Fruit fly (Drosophila melanogaster): ENCODE results near the gene GATAe.

The GATAe gene

DNA sequence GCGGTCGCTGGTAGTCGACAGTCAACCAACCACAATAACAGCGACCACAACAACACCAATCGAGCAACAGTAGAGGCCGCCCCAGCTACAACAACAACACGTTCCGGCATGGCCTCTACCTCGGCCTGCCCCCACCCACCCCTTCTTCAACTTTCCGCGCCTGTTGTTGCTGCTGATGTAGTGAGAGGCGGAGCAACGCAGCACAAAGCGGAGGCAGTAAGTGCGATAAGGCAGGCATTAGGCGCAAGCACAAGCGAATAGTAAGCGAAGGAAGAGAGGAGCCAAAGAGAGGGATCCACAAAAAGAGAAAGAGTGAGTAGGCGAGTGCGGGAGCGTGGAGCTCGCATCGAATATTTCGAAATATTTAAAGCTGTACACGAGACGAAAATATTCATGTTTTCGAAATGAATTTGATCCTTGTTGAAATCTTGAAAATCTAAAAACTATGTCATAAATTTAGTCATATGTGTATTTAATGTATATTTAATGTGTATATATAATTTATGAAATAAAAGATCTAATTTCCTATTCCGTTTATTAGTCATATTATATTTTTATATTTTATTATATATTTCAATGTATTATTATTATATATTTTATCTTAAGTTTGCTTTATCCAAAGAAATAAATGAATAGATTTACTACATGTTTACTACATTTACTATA, 15.6 kb upstream of the GATAe start (continued):
- no peak for TF ChIP-seq lilli (GFP tag; optimal IDR thresholded peaks at IDR 0.05)
- TF ChIP-seq CG9876 (GFP tag; optimal IDR thresholded peaks at IDR 0.05), result no peak
- TF ChIP-seq lov (optimal IDR thresholded peaks at IDR 0.05), result no peak
- no peak for TF ChIP-seq lov (GFP tag; IDR thresholded peaks at IDR 0.05)
- TF ChIP-seq kay (GFP tag; optimal IDR thresholded peaks at IDR 0.05), result no peak
- TF ChIP-seq CG10979 (tag; optimal IDR thresholded peaks at IDR 0.05), result peak; percentile 0
- no peak for TF ChIP-seq CG2120 (GFP tag; optimal IDR thresholded peaks at IDR 0.05)
- TF ChIP-seq CG9932 (GFP tag; IDR thresholded peaks at IDR 0.05), result no peak
- no peak for TF ChIP-seq dati (GFP tag; IDR thresholded peaks at IDR 0.05)
- no peak for TF ChIP-seq ATbp (GFP tag; optimal IDR thresholded peaks at IDR 0.05)
- no peak for TF ChIP-seq fd64A (GFP tag; optimal IDR thresholded peaks at IDR 0.05)
- TF ChIP-seq CG34224 (GFP tag; IDR thresholded peaks at IDR 0.05; ENCODE audit: partially characterized antibody), result no peak; the same call in 1 of the 3 replicates
- TF ChIP-seq ttk (GFP tag; IDR thresholded peaks at IDR 0.05), result no peak
- TF ChIP-seq CG4820 (GFP tag; optimal IDR thresholded peaks at IDR 0.05), result no peak
- no peak for TF ChIP-seq CG7786 (GFP tag; optimal IDR thresholded peaks at IDR 0.05)
- no peak for TF ChIP-seq CG15073 (GFP tag; optimal IDR thresholded peaks at IDR 0.05)
- TF ChIP-seq zf30C (GFP tag; optimal IDR thresholded peaks at IDR 0.05), result no peak
- no peak for TF ChIP-seq Hr39 (optimal IDR thresholded peaks at IDR 0.05)
- no peak for TF ChIP-seq D19A (tag; optimal IDR thresholded peaks at IDR 0.05)
- no peak for TF ChIP-seq CG8478 (optimal IDR thresholded peaks at IDR 0.05)
- TF ChIP-seq jigr1 (GFP tag; IDR thresholded peaks at IDR 0.05), result no peak
- TF ChIP-seq CG14441 (GFP tag; IDR thresholded peaks at IDR 0.05), result no peak
- TF ChIP-seq pzg (GFP tag; optimal IDR thresholded peaks at IDR 0.05), result no peak
- TF ChIP-seq sens (GFP tag), result no peak
- no peak for TF ChIP-seq Sry-δ (GFP tag; optimal IDR thresholded peaks at IDR 0.05)
- no peak for TF ChIP-seq tap (tag; optimal IDR thresholded peaks at IDR 0.05)
- TF ChIP-seq Dip2 (GFP tag; IDR thresholded peaks at IDR 0.05), result no peak
- TF ChIP-seq CG34422 (GFP tag; IDR thresholded peaks at IDR 0.05), result peak; percentile 11; the same call in 1 of the 3 replicates
- TF ChIP-seq Xbp1 (GFP tag; optimal IDR thresholded peaks at IDR 0.05), result no peak
- no peak for TF ChIP-seq Hr51 (GFP tag; optimal IDR thresholded peaks at IDR 0.05)
- no peak for TF ChIP-seq pita (GFP tag; optimal IDR thresholded peaks at IDR 0.05)
- 0 out of 2 replicates have a peak, but pooled peaks have one; percentile 17 for TF ChIP-seq Xrp1 (GFP tag; IDR thresholded peaks at IDR 0.05)
- no peak for TF ChIP-seq gt (GFP tag; IDR thresholded peaks at IDR 0.05)
- TF ChIP-seq CG17328 (GFP tag; IDR thresholded peaks at IDR 0.05), result no peak
- TF ChIP-seq sima (GFP tag; optimal IDR thresholded peaks at IDR 0.05), result no peak
- TF ChIP-seq insv (GFP tag; optimal IDR thresholded peaks at IDR 0.05), result no peak
- TF ChIP-seq CG17359 (tag; optimal IDR thresholded peaks at IDR 0.05), result no peak
- TF ChIP-seq CG5953 (GFP tag; IDR thresholded peaks at IDR 0.05), result no peak
- TF ChIP-seq CG11247 (GFP tag; IDR thresholded peaks at IDR 0.05), result no peak
- TF ChIP-seq bcd (GFP tag; optimal IDR thresholded peaks at IDR 0.05), result no peak
- no peak for TF ChIP-seq bsh (GFP tag; optimal IDR thresholded peaks at IDR 0.05)
- TF ChIP-seq chn (GFP tag; optimal IDR thresholded peaks at IDR 0.05), result no peak
- TF ChIP-seq CG2678 (tag; optimal IDR thresholded peaks at IDR 0.05), result no peak
- TF ChIP-seq CG8924 (tag; optimal IDR thresholded peaks at IDR 0.05), result no peak
- no peak for TF ChIP-seq CG1233 (GFP tag; optimal IDR thresholded peaks at IDR 0.05)
- TF ChIP-seq CG13424 (tag; optimal IDR thresholded peaks at IDR 0.05), result peak; percentile 12
- no peak for TF ChIP-seq CG11398 (GFP tag; optimal IDR thresholded peaks at IDR 0.05)
- TF ChIP-seq pb (GFP tag; optimal IDR thresholded peaks at IDR 0.05), result no peak
- TF ChIP-seq CG11456 (GFP tag; IDR thresholded peaks at IDR 0.05), result no peak
- no peak for TF ChIP-seq CG1602 (GFP tag; optimal IDR thresholded peaks at IDR 0.05)
- TF ChIP-seq cg (GFP tag; optimal IDR thresholded peaks at IDR 0.05), result peak; percentile 64
- no peak for TF ChIP-seq B-H2 (GFP tag; optimal IDR thresholded peaks at IDR 0.05)

Measured in whole organism, embryonic.